Worm (Caenorhabditis elegans) whole organism, dauer: ENCODE data around the gene aakb-2.
"Not testable (repeated sequence)": the region's sequence is repeated elsewhere in the genome, so short reads cannot be mapped to it uniquely, and the experiment has no call there.

Experiments used
- unc-62 ChIP-seq: sonication (generic microtip); optimal IDR thresholded peaks from 2 replicates; lab custom pipeline; 2017; ENCODE audit warnings: missing biosample characterization, missing genetic modification reagents, missing genetic modification characterization

The aakb-2 gene

ce11 chrIII:11236788-11237187 lies at the start of gene aakb-2, which contains the start of gene Y47D3A.14:
aakb-2 (plus strand) TSS chrIII:11237143.
Y47D3A.14 (minus strand) TSS chrIII:11236868.
- TF ChIP-seq unc-62 (GFP tag; lab: Kevin White, UChicago), result no peak

- TF ChIP-seq unc-62 (GFP tag; lab: Kevin White, UChicago), result no peak
Observed at ce11 chrIII:11188132-11188531, 48.8 kb upstream of the aakb-2 start.

- no peak for TF ChIP-seq unc-62 (GFP tag; lab: Kevin White, UChicago)
Observed at ce11 chrIII:11193251-11193650, 43.7 kb upstream of the aakb-2 start.

ce11 chrIII:11194123-11194522 lies 42.8 kb upstream of the aakb-2 start:
- TF ChIP-seq unc-62 (GFP tag; lab: Kevin White, UChicago), result no peak

DNA sequence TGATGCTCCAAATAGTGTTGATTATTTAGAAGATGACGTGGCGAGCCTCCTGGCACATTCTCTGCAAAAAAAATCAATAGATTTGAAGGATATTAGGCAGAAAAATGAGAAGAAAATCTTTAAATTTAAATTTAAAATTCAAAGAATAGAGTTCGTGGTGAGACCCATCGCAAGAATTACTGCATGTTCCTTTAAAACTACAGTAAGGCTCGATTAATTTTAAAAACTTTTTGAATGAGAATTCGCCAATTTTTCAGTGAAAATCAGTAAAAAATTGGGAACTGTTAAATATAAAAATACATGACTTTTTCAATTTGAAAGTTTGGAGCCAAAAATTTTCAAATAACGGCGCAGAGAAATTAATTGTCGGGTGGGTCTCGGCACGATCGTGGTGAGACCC lies 41.8 kb upstream of the aakb-2 start, which contains the start of gene tra-1:
TSS of gene tra-1 (minus strand) at position 62 of the 400 bp plus-strand sequence.
- TF ChIP-seq unc-62 (GFP tag; lab: Kevin White, UChicago), result no peak

- no peak for TF ChIP-seq unc-62 (GFP tag; lab: Kevin White, UChicago)
Observed at ce11 chrIII:11195553-11195952, 41.4 kb upstream of the aakb-2 start.

- no peak for TF ChIP-seq unc-62 (GFP tag; lab: Kevin White, UChicago)
Observed at ce11 chrIII:11197327-11197726, 39.6 kb upstream of the aakb-2 start.

DNA sequence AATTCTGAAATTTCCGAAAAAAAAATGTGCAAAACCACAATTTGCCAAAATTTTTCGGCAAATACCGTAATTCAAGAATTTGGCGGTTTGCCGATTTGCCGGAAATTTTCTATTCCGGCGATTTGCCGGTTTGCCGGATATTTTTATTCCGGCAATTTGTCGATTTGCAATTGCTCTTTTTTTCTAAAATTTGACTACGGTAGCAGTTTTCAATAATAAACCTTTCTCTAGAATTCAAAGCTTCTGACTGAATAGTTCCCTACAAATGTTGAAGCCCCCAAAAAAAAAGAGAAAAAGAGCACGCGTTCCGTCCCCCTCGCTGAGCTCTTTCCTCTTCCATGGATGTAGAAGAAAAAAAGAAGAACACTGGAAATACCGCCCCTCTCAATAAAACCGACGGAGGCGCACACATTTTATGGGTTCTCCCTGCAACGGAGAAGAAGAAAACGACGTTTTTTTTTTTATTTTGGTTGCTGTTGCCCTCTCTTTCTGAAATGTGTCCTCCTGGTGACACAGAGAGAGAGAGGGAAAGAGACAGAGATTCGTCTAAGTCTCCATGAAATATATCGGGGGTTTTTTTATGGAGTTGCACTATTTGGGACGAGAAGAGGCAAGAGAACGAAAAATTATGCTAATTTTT lies 35.9 kb upstream of the aakb-2 start:
- TF ChIP-seq unc-62 (GFP tag; lab: Kevin White, UChicago), result no peak

- no peak for TF ChIP-seq unc-62 (GFP tag; lab: Kevin White, UChicago)
Observed at ce11 chrIII:11202992-11203391, 34.0 kb upstream of the aakb-2 start.

DNA sequence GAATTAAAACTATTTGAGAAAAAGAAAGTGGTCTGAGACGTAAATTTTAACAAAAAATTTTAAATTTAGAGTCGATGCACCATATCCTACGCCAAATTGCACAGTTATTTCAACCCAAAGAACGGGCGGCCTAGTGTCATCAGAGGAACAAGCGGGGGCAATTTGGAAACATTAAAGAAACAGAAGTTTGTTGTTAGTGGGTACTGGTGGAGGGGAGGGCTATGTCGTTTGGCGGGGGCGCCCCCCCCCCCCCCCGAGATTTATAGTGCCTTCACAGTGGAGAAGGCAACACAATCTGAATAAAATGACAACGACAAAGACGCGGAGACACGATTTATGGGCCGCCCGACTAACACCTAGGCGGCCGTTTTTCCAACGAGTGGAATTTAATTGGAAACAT lies 30.1 kb upstream of the aakb-2 start:
- no peak for TF ChIP-seq unc-62 (GFP tag; lab: Kevin White, UChicago)

ce11 chrIII:11207825-11208224 lies 29.1 kb upstream of the aakb-2 start:
- no peak for TF ChIP-seq unc-62 (GFP tag; lab: Kevin White, UChicago)

DNA sequence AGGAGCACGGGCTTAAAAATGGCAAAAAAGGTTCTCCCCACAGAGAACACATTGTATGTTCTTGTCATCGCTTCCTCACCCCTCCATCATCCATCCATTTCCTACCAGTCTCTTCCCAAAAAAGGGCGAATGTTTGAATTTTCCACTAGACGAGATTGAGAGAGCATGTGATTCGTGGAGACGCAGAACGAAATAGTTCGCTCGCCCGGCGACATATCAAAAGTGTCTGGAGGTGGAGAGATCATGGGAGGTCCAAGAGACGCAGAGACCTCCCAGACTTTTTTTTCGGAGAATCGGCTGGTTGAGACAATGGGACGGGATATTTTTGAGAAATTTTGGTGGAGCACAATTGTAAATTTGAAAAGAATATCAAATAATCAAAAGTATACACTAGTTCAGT lies 28.6 kb upstream of the aakb-2 start:
- no peak for TF ChIP-seq unc-62 (GFP tag; lab: Kevin White, UChicago)

DNA sequence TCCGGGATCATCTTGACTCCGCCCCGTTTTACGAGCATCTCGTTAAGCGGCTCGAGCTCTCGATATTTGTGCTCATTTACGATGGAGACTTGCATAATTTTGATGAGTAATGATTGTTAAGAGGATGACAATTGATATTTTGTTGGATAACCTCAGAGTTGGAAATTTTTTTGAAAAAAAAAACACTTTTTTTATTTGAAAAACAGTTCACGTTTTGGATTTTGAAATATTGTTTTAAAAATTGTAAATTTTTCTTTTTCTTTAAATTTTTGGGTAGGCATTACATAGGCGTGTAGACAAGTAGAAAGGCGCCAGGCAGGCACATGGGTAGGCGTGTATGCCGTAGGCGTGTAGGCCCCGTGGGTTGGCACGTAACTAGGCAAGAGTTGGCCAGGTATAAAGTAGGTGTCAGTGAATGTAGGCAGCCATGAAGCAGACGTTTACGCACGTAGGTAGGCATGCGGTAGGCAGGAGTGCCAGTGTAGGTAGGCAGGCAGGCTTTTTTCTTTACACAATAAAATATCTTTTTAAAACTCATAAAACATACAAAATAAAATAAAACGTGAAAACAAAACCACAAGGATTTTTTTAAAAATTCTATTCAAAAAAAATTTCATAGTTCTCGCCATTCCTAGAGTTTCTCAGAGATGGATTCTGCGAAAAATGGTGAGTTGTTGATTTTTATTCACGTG lies 18.6 kb upstream of the aakb-2 start, which contains the start of the genes tbx-34 and wht-8:
TSS of gene tbx-34 (minus strand) at position 101 of the 692 bp plus-strand sequence.
TSS of gene wht-8 (plus strand) at position 642 of the 692 bp plus-strand sequence.
- no peak for TF ChIP-seq unc-62 (GFP tag; lab: Kevin White, UChicago)

- TF ChIP-seq unc-62 (GFP tag; lab: Kevin White, UChicago), result no peak
Observed at ce11 chrIII:11221583-11222191, 15.3 kb upstream of the aakb-2 start.

- not testable (repeated sequence) for TF ChIP-seq unc-62 (GFP tag; lab: Kevin White, UChicago)
Observed at ce11 chrIII:11224006-11224405, 12.9 kb upstream of the aakb-2 start, which contains the start of gene Y47D3A.13. Y47D3A.13 (minus strand) TSS chrIII:11224106.

- TF ChIP-seq unc-62 (GFP tag; lab: Kevin White, UChicago), result no peak
Observed at ce11 chrIII:11227025-11227424, 9.9 kb upstream of the aakb-2 start, which contains the start of gene tbx-37. tbx-37 (minus strand) TSS chrIII:11227125.
